Worm (Caenorhabditis elegans): ENCODE measurements around the gene C43F9.4.

DNA sequence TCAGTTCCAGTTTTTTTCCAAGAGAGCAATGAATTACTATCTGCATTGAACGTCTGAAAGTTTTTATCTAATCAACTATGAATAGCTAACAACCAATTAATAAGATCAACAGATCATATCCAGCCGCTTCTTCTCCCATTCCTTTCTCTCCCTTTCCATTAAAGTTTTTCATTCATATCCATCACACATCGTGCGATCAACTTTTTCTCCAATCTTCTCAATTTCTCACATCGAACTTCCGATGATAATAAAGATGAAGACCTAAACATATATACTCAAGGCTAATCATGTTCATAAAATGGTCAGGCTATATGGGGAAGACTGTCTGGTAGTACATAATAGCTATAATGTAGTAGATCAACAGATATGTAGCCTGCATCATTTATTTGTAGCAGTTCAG lies 23.3 kb upstream of the C43F9.4 start:
- TF ChIP-seq gei-8 (GFP tag; optimal IDR thresholded peaks at IDR 0.05): no peak
- no peak for TF ChIP-seq R02D3.7 (tag; optimal IDR thresholded peaks at IDR 0.05)
- no peak for TF ChIP-seq dpl-1 (GFP tag; optimal IDR thresholded peaks at IDR 0.05)
- TF ChIP-seq skn-1 (tag; optimal IDR thresholded peaks at IDR 0.05): no peak
- no peak for TF ChIP-seq egl-27 (tag; optimal IDR thresholded peaks at IDR 0.05)
- no peak for TF ChIP-seq nhr-28 (tag; optimal IDR thresholded peaks at IDR 0.05)
- no peak for TF ChIP-seq ama-1 (optimal IDR thresholded peaks at IDR 0.05)
- TF ChIP-seq nhr-25 (tag; optimal IDR thresholded peaks at IDR 0.05; ENCODE audit: borderline replicate concordance, insufficient read depth): no peak
- TF ChIP-seq duxl-1 (tag; optimal IDR thresholded peaks at IDR 0.05; ENCODE audit: poor library complexity): no peak
- TF ChIP-seq lin-13 (GFP tag; optimal IDR thresholded peaks at IDR 0.05): no peak
- no peak for TF ChIP-seq nhr-237 (tag; optimal IDR thresholded peaks at IDR 0.05)
- TF ChIP-seq spr-3 (GFP tag; optimal IDR thresholded peaks at IDR 0.05): no peak

Data from whole organism, L4 larva.